Fruit fly (Drosophila melanogaster) whole organism, embryonic: ENCODE results near the gene CG44406.

Experiments
- Antp ChIP-seq: fragments of 200-800 bp; sonication (Bioruptor generic); optimal IDR thresholded peaks from 3 replicates; lab custom pipeline; 2016; ENCODE audit warnings: missing biosample characterization, missing genetic modification characterization
- CG10267 ChIP-seq: fragments of 200-800 bp; sonication (Bioruptor generic); optimal IDR thresholded peaks from 2 replicates; lab custom pipeline; 2018; ENCODE audit warnings: missing biosample characterization, mild to moderate bottlenecking, missing genetic modification characterization, moderate library complexity
- CG11247 ChIP-seq: fragments of 200-800 bp; sonication (Bioruptor generic); IDR thresholded peaks from 2 replicates; pipeline ENCODE4 v1.3.6; 2022; ENCODE audit warnings: missing biosample characterization, missing genetic modification characterization
- CG11723 ChIP-seq: fragments of 200-800 bp; sonication (Bioruptor generic); optimal IDR thresholded peaks from 2 replicates; lab custom pipeline; 2017; ENCODE audit warnings: missing biosample characterization, mild to moderate bottlenecking, missing genetic modification characterization
- CG12769 ChIP-seq: fragments of 200-800 bp; sonication (Bioruptor generic); optimal IDR thresholded peaks from 2 replicates; lab custom pipeline; 2019; ENCODE audit warnings: missing biosample characterization, mild to moderate bottlenecking, missing genetic modification characterization, moderate library complexity
- CG13894 ChIP-seq: fragments of 200-800 bp; sonication (Bioruptor generic); optimal IDR thresholded peaks from 3 replicates; lab custom pipeline; 2018; ENCODE audit warnings: missing biosample characterization, mild to moderate bottlenecking, missing genetic modification characterization, moderate library complexity
- CG14441 ChIP-seq: fragments of 200-800 bp; sonication (Bioruptor generic); IDR thresholded peaks from 2 replicates; pipeline ENCODE4 v1.3.6; 2022; ENCODE audit warnings: missing biosample characterization, missing genetic modification characterization
- CG14965 ChIP-seq: fragments of 200-800 bp; sonication (Bioruptor generic); optimal IDR thresholded peaks from 2 replicates; lab custom pipeline; 2016; ENCODE audit warnings: missing biosample characterization, missing genetic modification characterization, borderline replicate concordance
- CG1603 ChIP-seq: fragments of 200-800 bp; sonication (Bioruptor generic); optimal IDR thresholded peaks from 2 replicates; lab custom pipeline; 2019; ENCODE audit warnings: missing biosample characterization, mild to moderate bottlenecking, missing genetic modification characterization, moderate library complexity
- CG17612 ChIP-seq: fragments of 200-800 bp; sonication (Bioruptor generic); IDR thresholded peaks from 2 replicates; pipeline ENCODE4 v1.3.6; 2022; ENCODE audit warnings: missing biosample characterization, missing genetic modification characterization
- CG17912 ChIP-seq: fragments of 200-800 bp; sonication (Bioruptor generic); optimal IDR thresholded peaks from 2 replicates; lab custom pipeline; 2018; ENCODE audit warnings: missing biosample characterization, mild to moderate bottlenecking, missing genetic modification characterization
- CG18011 ChIP-seq: fragments of 200-800 bp; sonication (Bioruptor generic); optimal IDR thresholded peaks from 2 replicates; lab custom pipeline; 2017; ENCODE audit warnings: missing biosample characterization, missing genetic modification characterization, mild to moderate bottlenecking, moderate library complexity, missing genotype
- CG18262 ChIP-seq: fragments of 200-800 bp; optimal IDR thresholded peaks from 3 replicates; lab custom pipeline; 2019; ENCODE audit warnings: missing biosample characterization, mild to moderate bottlenecking, missing genetic modification characterization, moderate library complexity
- CG18599 ChIP-seq: fragments of 200-800 bp; sonication (Bioruptor generic); optimal IDR thresholded peaks from 3 replicates; lab custom pipeline; 2017; ENCODE audit warnings: missing biosample characterization, missing genetic modification characterization, mild to moderate bottlenecking, moderate library complexity, missing genetic modification reagents
- CG30431 ChIP-seq: fragments of 200-800 bp; sonication (Bioruptor generic); optimal IDR thresholded peaks from 2 replicates; lab custom pipeline; 2017; ENCODE audit warnings: missing biosample characterization, missing genetic modification characterization
- CG3281 ChIP-seq: fragments of 200-800 bp; sonication (Bioruptor generic); optimal IDR thresholded peaks from 3 replicates; lab custom pipeline; 2017; ENCODE audit warnings: missing biosample characterization, mild to moderate bottlenecking, missing genetic modification characterization
- CG33213 ChIP-seq: fragments of 200-800 bp; sonication (Bioruptor generic); optimal IDR thresholded peaks from 3 replicates; lab custom pipeline; 2016; ENCODE audit warnings: missing biosample characterization, missing genetic modification characterization
- CG4424 ChIP-seq: fragments of 200-800 bp; sonication (Bioruptor generic); optimal IDR thresholded peaks from 3 replicates; lab custom pipeline; 2016; ENCODE audit warnings: missing biosample characterization, missing genetic modification characterization
- CG5953 ChIP-seq: fragments of 200-800 bp; sonication (Bioruptor generic); IDR thresholded peaks from 2 replicates; pipeline ENCODE4 v1.3.6; 2022; ENCODE audit warnings: missing biosample characterization, missing genetic modification characterization
- CG6654 ChIP-seq: fragments of 200-800 bp; sonication (Bioruptor generic); optimal IDR thresholded peaks from 2 replicates; lab custom pipeline; 2017; ENCODE audit warnings: missing biosample characterization, mild to moderate bottlenecking, missing genetic modification characterization
- CG7357 ChIP-seq: fragments of 200-800 bp; sonication (Bioruptor generic); IDR thresholded peaks from 3 replicates; pipeline ENCODE4 v1.3.6; 2022; ENCODE audit warnings: missing biosample characterization, missing genetic modification characterization
- CG7372 ChIP-seq: fragments of 200-800 bp; sonication (Bioruptor generic); IDR thresholded peaks from 2 replicates; pipeline ENCODE4 v1.3.6; 2022; ENCODE audit warnings: missing biosample characterization, missing genetic modification characterization
- CG8281 ChIP-seq: fragments of 200-800 bp; sonication (Bioruptor generic); optimal IDR thresholded peaks from 2 replicates; lab custom pipeline; 2018; ENCODE audit warnings: missing biosample characterization, mild to moderate bottlenecking, missing genetic modification characterization, moderate library complexity
- Camta ChIP-seq: fragments of 200-800 bp; sonication (Bioruptor generic); optimal IDR thresholded peaks from 2 replicates; lab custom pipeline; 2016; ENCODE audit warnings: missing biosample characterization, missing genetic modification characterization
- CoRest ChIP-seq: fragments of 200-800 bp; sonication (Bioruptor generic); optimal IDR thresholded peaks from 3 replicates; lab custom pipeline; 2018; ENCODE audit warnings: missing biosample characterization, mild to moderate bottlenecking, missing genetic modification characterization, moderate library complexity
- CrebB ChIP-seq: fragments of 200-800 bp; sonication (Bioruptor generic); optimal IDR thresholded peaks from 3 replicates; lab custom pipeline; 2018; ENCODE audit warnings: missing biosample characterization, mild to moderate bottlenecking, missing genetic modification characterization
- Doc2 ChIP-seq: fragments of 200-800 bp; sonication (Bioruptor generic); IDR thresholded peaks from 2 replicates; pipeline ENCODE4 v1.3.6; 2022; ENCODE audit warnings: missing biosample characterization, missing genetic modification characterization
- ERR ChIP-seq: fragments of 200-800 bp; sonication (Bioruptor generic); optimal IDR thresholded peaks from 2 replicates; lab custom pipeline; 2016; ENCODE audit warnings: missing biosample characterization, missing genetic modification characterization
- Gsc ChIP-seq: fragments of 200-800 bp; sonication (Bioruptor generic); IDR thresholded peaks from 2 replicates; pipeline ENCODE4 v1.3.6; 2022; ENCODE audit warnings: missing biosample characterization, missing genetic modification characterization
- Hr78 ChIP-seq, 2 experiments: fragments of 200-800 bp in 1 of 2; fragments of >200 bp in 1 of 2; sonication (Bioruptor generic) in 1 of 2; optimal IDR thresholded peaks; 2 replicates each; lab custom pipeline; 2017 to 2019; ENCODE audit warnings: missing biosample characterization in 2 of 2, missing genetic modification characterization in 2 of 2, mild to moderate bottlenecking in 1 of 2, moderate library complexity in 1 of 2
- Hsf ChIP-seq: fragments of 200-800 bp; sonication (Bioruptor generic); optimal IDR thresholded peaks from 3 replicates; lab custom pipeline; 2016; ENCODE audit warnings: missing biosample characterization, missing genetic modification characterization
- Lim3 ChIP-seq: fragments of 200-800 bp; sonication (Bioruptor generic); IDR thresholded peaks from 2 replicates; pipeline ENCODE4 v1.3.6; 2022; ENCODE audit warnings: missing biosample characterization, missing genetic modification characterization
- MBD-R2 ChIP-seq: fragments of 200-800 bp; sonication (Bioruptor generic); IDR thresholded peaks from 2 replicates; pipeline ENCODE4 v1.3.6; 2022; ENCODE audit warnings: missing biosample characterization, missing genetic modification characterization
- Mrtf ChIP-seq: fragments of 200-800 bp; sonication (Bioruptor generic); IDR thresholded peaks from 3 replicates; pipeline ENCODE4 v1.3.6; 2022; ENCODE audit warnings: missing biosample characterization, missing genetic modification characterization
- Nf-YB ChIP-seq: fragments of 200-800 bp; sonication (Bioruptor generic); optimal IDR thresholded peaks from 3 replicates; lab custom pipeline; 2019; ENCODE audit warnings: missing biosample characterization, mild to moderate bottlenecking, missing genetic modification characterization, moderate library complexity
- Sox102F ChIP-seq: fragments of 200-800 bp; sonication (Bioruptor generic); optimal IDR thresholded peaks from 2 replicates; lab custom pipeline; 2018; ENCODE audit warnings: missing biosample characterization, mild to moderate bottlenecking, missing genetic modification characterization, moderate library complexity
- Sry-δ ChIP-seq: fragments of 200-800 bp; sonication (Bioruptor generic); optimal IDR thresholded peaks from 2 replicates; lab custom pipeline; 2016; ENCODE audit warnings: missing biosample characterization, missing genetic modification characterization
- Usf ChIP-seq: fragments of 200-800 bp; sonication (Bioruptor generic); optimal IDR thresholded peaks from 2 replicates; lab custom pipeline; 2017; ENCODE audit warnings: missing genotype, missing biosample characterization, missing genetic modification characterization
- Xrp1 ChIP-seq: fragments of 200-800 bp; sonication (Bioruptor generic); IDR thresholded peaks from 2 replicates; pipeline ENCODE4 v1.3.6; 2022; ENCODE audit warnings: missing biosample characterization, missing genetic modification characterization
- YL-1 ChIP-seq: fragments of 200-800 bp; sonication (Bioruptor generic); optimal IDR thresholded peaks from 3 replicates; lab custom pipeline; 2017; ENCODE audit warnings: missing biosample characterization, mild to moderate bottlenecking, missing genetic modification characterization
- al ChIP-seq: fragments of 200-800 bp; sonication (Bioruptor generic); IDR thresholded peaks from 2 replicates; pipeline ENCODE4 v1.3.6; 2022; ENCODE audit warnings: missing biosample characterization, missing genetic modification characterization
- aop ChIP-seq: fragments of 200-800 bp; sonication (Bioruptor generic); IDR thresholded peaks from 2 replicates; pipeline ENCODE4 v1.3.6; 2022; ENCODE audit warnings: missing biosample characterization, missing genetic modification characterization
- bcd ChIP-seq: fragments of 200-800 bp; sonication (Bioruptor generic); optimal IDR thresholded peaks from 2 replicates; lab custom pipeline; 2017; ENCODE audit warnings: missing biosample characterization, mild to moderate bottlenecking, missing genetic modification characterization
- dmrt99B ChIP-seq: fragments of 200-800 bp; sonication (Bioruptor generic); optimal IDR thresholded peaks from 2 replicates; lab custom pipeline; 2018; ENCODE audit warnings: missing biosample characterization, mild to moderate bottlenecking, missing genetic modification characterization, moderate library complexity
- dysf ChIP-seq: fragments of 200-800 bp; sonication (Bioruptor generic); IDR thresholded peaks from 3 replicates; pipeline ENCODE4 v1.3.6; 2022; ENCODE audit warnings: missing biosample characterization, missing genetic modification characterization
- gem ChIP-seq: fragments of 200-800 bp; sonication (Bioruptor generic); optimal IDR thresholded peaks from 2 replicates; lab custom pipeline; 2019; ENCODE audit warnings: missing biosample characterization, mild to moderate bottlenecking, missing genetic modification characterization, moderate library complexity
- knrl ChIP-seq: fragments of 200-800 bp; sonication (Bioruptor generic); IDR thresholded peaks from 3 replicates; pipeline ENCODE4 v1.3.6; 2022; ENCODE audit warnings: missing biosample characterization, missing genetic modification characterization; ENCODE audit not compliant: partially characterized antibody
- pan ChIP-seq, 4 experiments: fragments of >200 bp in 3 of 4; fragments of 200-800 bp in 1 of 4; sonication (Bioruptor generic) in 1 of 4; optimal IDR thresholded peaks in 3 of 4; IDR thresholded peaks in 1 of 4; 2 replicates each; pipeline versions ENCODE4 v1.3.6 to Lab custom; 2017 to 2022; ENCODE audit warnings: missing biosample characterization in 2 of 4, missing genetic modification characterization in 2 of 4, mixed read lengths in 1 of 4
- slp2 ChIP-seq: fragments of 200-800 bp; sonication (Bioruptor generic); optimal IDR thresholded peaks from 2 replicates; lab custom pipeline; 2016; ENCODE audit warnings: missing biosample characterization, missing genetic modification characterization
- trem ChIP-seq: fragments of 200-800 bp; optimal IDR thresholded peaks from 3 replicates; lab custom pipeline; 2019; ENCODE audit warnings: missing biosample characterization, mild to moderate bottlenecking, missing genetic modification characterization, moderate library complexity

Gene CG44406

dm6 chr2L:16982201-16982600, at the start of gene CG44406:
TSS of gene CG44406 (minus strand) at chr2L:16982301.
- no peak for TF ChIP-seq CG17912 (GFP tag; lab: Kevin White, UChicago)
- no peak for TF ChIP-seq CG4424
- no peak for TF ChIP-seq bcd (GFP tag; lab: Kevin White, UChicago)
- TF ChIP-seq CG14965 (GFP tag; lab: Kevin White, UChicago): no peak
- TF ChIP-seq aop: no peak
- no peak for TF ChIP-seq CG11723 (GFP tag; lab: Kevin White, UChicago)
- TF ChIP-seq Antp (GFP tag; lab: Kevin White, UChicago): no peak
- TF ChIP-seq knrl (GFP tag; lab: Robert Waterston, UW): no peak
- no peak for TF ChIP-seq CG10267 (tag; lab: Kevin White, UChicago)
- TF ChIP-seq Gsc (GFP tag; lab: Robert Waterston, UW): no peak
- TF ChIP-seq Nf-YB (GFP tag; lab: Kevin White, UChicago): no peak
- TF ChIP-seq CG8281: no peak
- TF ChIP-seq CG13894 (tag; lab: Kevin White, UChicago): no peak
- TF ChIP-seq CG18262 (tag; lab: Kevin White, UChicago): no peak
- TF ChIP-seq CG33213 (GFP tag; lab: Kevin White, UChicago): no peak
- no peak for TF ChIP-seq ERR
- TF ChIP-seq CG6654 (GFP tag; lab: Kevin White, UChicago): no peak
- no peak for TF ChIP-seq CG5953 (GFP tag; lab: Robert Waterston, UW)
- TF ChIP-seq, all 482 proteins: peak for 0

dm6 chr2L:17027503-17027902, 45.4 kb upstream of the CG44406 start:
- no peak for TF ChIP-seq Usf (GFP tag; lab: Kevin White, UChicago)
- peak; percentile 54 for TF ChIP-seq CG18599 (GFP tag; lab: Kevin White, UChicago)
- no peak for TF ChIP-seq dysf (GFP tag; lab: Robert Waterston, UW)
- TF ChIP-seq dmrt99B (tag; lab: Kevin White, UChicago): peak; percentile 39
- no peak for TF ChIP-seq Xrp1 (GFP tag; lab: Robert Waterston, UW)
- TF ChIP-seq al: no peak
- TF ChIP-seq Camta (GFP tag; lab: Kevin White, UChicago): no peak
- no peak for TF ChIP-seq CoRest (tag; lab: Kevin White, UChicago)
- TF ChIP-seq CG1603 (tag; lab: Kevin White, UChicago): peak; percentile 31
- no peak for TF ChIP-seq CG12769 (tag; lab: Kevin White, UChicago)
- TF ChIP-seq YL-1: no peak
- no peak for TF ChIP-seq CG3281 (GFP tag; lab: Kevin White, UChicago)
- TF ChIP-seq CG7372: no peak
- TF ChIP-seq Mrtf: 0 out of 3 replicates have a peak, but pooled peaks have one; percentile 22
- TF ChIP-seq CG30431 (GFP tag; lab: Kevin White, UChicago): no peak
- TF ChIP-seq Sox102F (GFP tag; lab: Kevin White, UChicago): peak; percentile 29
- no peak for TF ChIP-seq Hr78 (GFP tag; optimal IDR thresholded peaks at IDR 0.05; lab: Kevin White, UChicago)
- TF ChIP-seq CG14441 (GFP tag; lab: Robert Waterston, UW): 0 out of 2 replicates have a peak, but pooled peaks have one; percentile 22
- TF ChIP-seq pan (optimal IDR thresholded peaks at IDR 0.05; lab: Kevin White, UChicago): no peak
- peak in 1 of 2 experiments; percentile 44 for TF ChIP-seq pan (GFP tag; optimal IDR thresholded peaks at IDR 0.05 in 1 of 2, IDR thresholded peaks at IDR 0.05 in 1 of 2)
- no peak for TF ChIP-seq slp2
- no peak for TF ChIP-seq Hsf (GFP tag; lab: Kevin White, UChicago)
- TF ChIP-seq CrebB: no peak
- no peak for TF ChIP-seq CG18011
- TF ChIP-seq CG17612: no peak
- no peak for TF ChIP-seq MBD-R2
- no peak for TF ChIP-seq Doc2 (GFP tag; lab: Robert Waterston, UW)
- no peak for TF ChIP-seq CG11247 (GFP tag; lab: Robert Waterston, UW)
- peak; percentile 29 for TF ChIP-seq gem
- TF ChIP-seq Lim3 (GFP tag; lab: Robert Waterston, UW): no peak
- 0 out of 3 replicates have a peak, but pooled peaks have one; percentile 20 for TF ChIP-seq CG7357 (GFP tag; lab: Robert Waterston, UW)
- TF ChIP-seq trem (tag; lab: Kevin White, UChicago): no peak
- no peak for TF ChIP-seq Sry-δ (GFP tag; lab: Kevin White, UChicago)
